Worm (Caenorhabditis elegans): ENCODE data around the gene R13A1.1.

ce11 chrIV:7203696-7204095 lies 16.1 kb upstream of the R13A1.1 start, which contains the start of gene R13A1.3:
- no peak for TF ChIP-seq tbx-11 (GFP tag; IDR thresholded peaks at IDR 0.05)
- no peak for TF ChIP-seq ets-7 (tag; optimal IDR thresholded peaks at IDR 0.05)
- no peak for TF ChIP-seq ama-1 (optimal IDR thresholded peaks at IDR 0.05)
- TF ChIP-seq pes-1 (GFP tag; IDR thresholded peaks at IDR 0.05): no peak
- TF ChIP-seq ceh-13 (GFP tag; optimal IDR thresholded peaks at IDR 0.05): no peak
- TF ChIP-seq sea-1 (GFP tag; conservative IDR thresholded peaks at IDR 0.05): no peak
- TF ChIP-seq tbx-37 (GFP tag; conservative IDR thresholded peaks at IDR 0.05): no peak
- no peak for TF ChIP-seq flt-1 (GFP tag; IDR thresholded peaks at IDR 0.05)
- TF ChIP-seq F13C5.2 (tag; optimal IDR thresholded peaks at IDR 0.05): no peak
- no peak for TF ChIP-seq aly-1 (tag; optimal IDR thresholded peaks at IDR 0.05)
- TF ChIP-seq hnd-1 (tag; optimal IDR thresholded peaks at IDR 0.05): no peak
- TF ChIP-seq hmbx-1 (tag; optimal IDR thresholded peaks at IDR 0.05): no peak
- TF ChIP-seq tra-4 (tag; optimal IDR thresholded peaks at IDR 0.05): no peak
- no peak for TF ChIP-seq B0310.2 (tag; optimal IDR thresholded peaks at IDR 0.05)
